Worm (Caenorhabditis elegans) whole organism, L1 larva: ENCODE results near the gene Y22D7AL.1.

Experiments used
- C16A3.4 ChIP-seq: fragments of 150-350 bp; optimal IDR thresholded peaks from 2 replicates; lab custom pipeline; 2014; ENCODE audit warnings: missing biosample characterization, missing genetic modification characterization
- aha-1 ChIP-seq: fragments of 150-350 bp; optimal IDR thresholded peaks from 2 replicates; lab custom pipeline; 2014; ENCODE audit warnings: missing biosample characterization, missing genetic modification characterization
- alr-1 ChIP-seq: fragments of 200-800 bp; sonication (Bioruptor generic); optimal IDR thresholded peaks from 2 replicates; lab custom pipeline; 2018; ENCODE audit warnings: borderline replicate concordance, mild to moderate bottlenecking, missing genetic modification characterization, missing compliant biosample characterization
- blmp-1 ChIP-seq: fragments of 150-350 bp; optimal IDR thresholded peaks from 2 replicates; lab custom pipeline; 2014; ENCODE audit warnings: missing biosample characterization, missing genetic modification characterization
- ceh-82 ChIP-seq, 3 experiments: fragments of 150-350 bp in 1 of 3; sonication (generic microtip) in 2 of 3; optimal IDR thresholded peaks; 2 replicates each; lab custom pipeline; 2014 to 2017; ENCODE audit warnings: missing biosample characterization in 3 of 3, missing genetic modification characterization in 3 of 3
- ceh-90 ChIP-seq: sonication (generic microtip); optimal IDR thresholded peaks from 2 replicates; lab custom pipeline; 2016; ENCODE audit warnings: missing genetic modification characterization, missing compliant biosample characterization
- dsc-1 ChIP-seq: sonication (generic microtip); optimal IDR thresholded peaks from 2 replicates; lab custom pipeline; 2016; ENCODE audit warnings: mild to moderate bottlenecking, missing genetic modification characterization, missing compliant biosample characterization
- efl-1 ChIP-seq, 4 experiments: fragments of 150-350 bp; optimal IDR thresholded peaks in 3 of 4; peaks in 1 of 4; 1 replicate in 1 of 4; 2 replicates in 3 of 4; lab custom pipeline; 2014; ENCODE audit warnings: missing biosample characterization in 2 of 4, missing genetic modification characterization in 2 of 4, missing genetic modification reagents in 2 of 4
- egl-13 ChIP-seq: sonication (generic microtip); optimal IDR thresholded peaks from 2 replicates; lab custom pipeline; 2016; ENCODE audit warnings: missing genotype, missing genetic modification reagents, missing genetic modification characterization, missing compliant biosample characterization
- elt-2 ChIP-seq: sonication (generic microtip); optimal IDR thresholded peaks from 2 replicates; lab custom pipeline; 2016; ENCODE audit warnings: missing genetic modification characterization, mild to moderate bottlenecking, inconsistent platforms, missing compliant biosample characterization, missing genetic modification reagents
- elt-3 ChIP-seq, 6 experiments: fragments of 150-350 bp in 1 of 6; sonication (generic microtip); optimal IDR thresholded peaks; 2 replicates each; lab custom pipeline; 2017 to 2018; ENCODE audit warnings: missing biosample characterization in 6 of 6, missing genetic modification characterization in 6 of 6, inconsistent platforms in 1 of 6
- fkh-4 ChIP-seq: sonication (generic microtip); optimal IDR thresholded peaks from 2 replicates; lab custom pipeline; 2016; ENCODE audit warnings: missing compliant biosample characterization, missing genetic modification characterization, borderline replicate concordance
- fos-1 ChIP-seq: fragments of 150-350 bp; optimal IDR thresholded peaks from 2 replicates; lab custom pipeline; 2014; ENCODE audit warnings: missing biosample characterization, missing genetic modification characterization
- grh-1 ChIP-seq: fragments of 200-800 bp; sonication (Bioruptor generic); IDR thresholded peaks from 2 replicates; pipeline ENCODE4 v1.3.6; 2022; ENCODE audit warnings: missing genetic modification reagents, missing genetic modification characterization, missing compliant biosample characterization
- jun-1 ChIP-seq: fragments of 150-350 bp; optimal IDR thresholded peaks from 2 replicates; lab custom pipeline; 2014; ENCODE audit warnings: missing biosample characterization, missing genetic modification reagents, missing genetic modification characterization
- lin-14 ChIP-seq: fragments of 200-800 bp; sonication (Bioruptor generic); optimal IDR thresholded peaks from 2 replicates; lab custom pipeline; 2018; ENCODE audit warnings: mild to moderate bottlenecking, missing genetic modification characterization, moderate library complexity, missing compliant biosample characterization
- lin-35 ChIP-seq, 2 experiments: fragments of 150-350 bp; optimal IDR thresholded peaks; 2 replicates each; lab custom pipeline; 2014; ENCODE audit warnings: missing biosample characterization in 2 of 2, missing genetic modification characterization in 2 of 2, missing genetic modification reagents in 2 of 2
- mab-9 ChIP-seq: fragments of 200-800 bp; sonication (Bioruptor generic); IDR thresholded peaks from 2 replicates; pipeline ENCODE4 v1.3.6; 2022; ENCODE audit warnings: missing genetic modification reagents, missing genetic modification characterization, missing compliant biosample characterization
- mdl-1 ChIP-seq, 2 experiments: fragments of 150-350 bp; optimal IDR thresholded peaks; 2 replicates each; lab custom pipeline; 2014 to 2017; ENCODE audit warnings: missing biosample characterization in 2 of 2, missing genetic modification characterization in 2 of 2, inconsistent platforms in 1 of 2
- mef-2 ChIP-seq: fragments of 150-350 bp; optimal IDR thresholded peaks from 2 replicates; lab custom pipeline; 2014; ENCODE audit warnings: missing biosample characterization, missing genetic modification characterization
- mep-1 ChIP-seq: fragments of 150-350 bp; optimal IDR thresholded peaks from 2 replicates; lab custom pipeline; 2014; ENCODE audit warnings: missing biosample characterization, missing genetic modification characterization
- nhr-19 ChIP-seq: fragments of 200-800 bp; sonication (Bioruptor generic); conservative IDR thresholded peaks from 2 replicates; pipeline ENCODE4 v1.3.6; 2022; ENCODE audit warnings: missing genetic modification characterization, missing compliant biosample characterization
- nhr-20 ChIP-seq: sonication (generic microtip); optimal IDR thresholded peaks from 2 replicates; lab custom pipeline; 2016; ENCODE audit warnings: mild to moderate bottlenecking, missing genetic modification characterization, missing compliant biosample characterization
- nhr-237 ChIP-seq: fragments of 150-350 bp; optimal IDR thresholded peaks from 2 replicates; lab custom pipeline; 2014; ENCODE audit warnings: missing biosample characterization, missing genetic modification characterization
- nhr-47 ChIP-seq: sonication (generic microtip); optimal IDR thresholded peaks from 2 replicates; lab custom pipeline; 2016; ENCODE audit warnings: mild to moderate bottlenecking, missing genetic modification characterization, moderate library complexity, missing compliant biosample characterization
- nhr-71 ChIP-seq: sonication (generic microtip); optimal IDR thresholded peaks from 2 replicates; lab custom pipeline; 2016; ENCODE audit warnings: mild to moderate bottlenecking, missing genetic modification characterization, moderate library complexity, missing compliant biosample characterization
- nhr-76 ChIP-seq: sonication (generic microtip); optimal IDR thresholded peaks from 2 replicates; lab custom pipeline; 2017; ENCODE audit warnings: missing biosample characterization, missing genetic modification characterization
- nhr-84 ChIP-seq: sonication (generic microtip); optimal IDR thresholded peaks from 2 replicates; lab custom pipeline; 2017; ENCODE audit warnings: missing biosample characterization, missing genetic modification characterization
- nhr-85 ChIP-seq: sonication (generic microtip); peaks from one replicate; lab custom pipeline; 2016; ENCODE audit warnings: missing genetic modification characterization, inconsistent platforms, missing compliant biosample characterization
- nhr-90 ChIP-seq: sonication (generic microtip); optimal IDR thresholded peaks from 2 replicates; lab custom pipeline; 2016; ENCODE audit warnings: mild to moderate bottlenecking, missing genetic modification characterization, missing compliant biosample characterization; ENCODE audit not compliant: poor library complexity
- pqm-1 ChIP-seq: sonication (generic microtip); optimal IDR thresholded peaks from 3 replicates; lab custom pipeline; 2017; ENCODE audit warnings: missing biosample characterization, missing genetic modification characterization
- skn-1 ChIP-seq: fragments of 150-350 bp; optimal IDR thresholded peaks from 2 replicates; lab custom pipeline; 2014; ENCODE audit warnings: missing biosample characterization, missing genetic modification characterization
- snu-23 ChIP-seq: sonication (generic microtip); optimal IDR thresholded peaks from 2 replicates; lab custom pipeline; 2016; ENCODE audit warnings: missing genetic modification characterization, missing compliant biosample characterization
- sptf-1 ChIP-seq: fragments of 150-350 bp; optimal IDR thresholded peaks from 2 replicates; lab custom pipeline; 2014; ENCODE audit warnings: missing biosample characterization, missing genetic modification characterization
- swsn-7 ChIP-seq: sonication (generic microtip); optimal IDR thresholded peaks from 2 replicates; lab custom pipeline; 2016; ENCODE audit warnings: missing genetic modification characterization, missing compliant biosample characterization
- tbx-2 ChIP-seq: sonication (generic microtip); optimal IDR thresholded peaks from 2 replicates; lab custom pipeline; 2016; ENCODE audit warnings: missing genetic modification characterization, missing compliant biosample characterization
- unc-130 ChIP-seq: fragments of 150-350 bp; optimal IDR thresholded peaks from 2 replicates; lab custom pipeline; 2017; ENCODE audit warnings: missing biosample characterization, missing genetic modification characterization, inconsistent platforms
- unc-86 ChIP-seq: sonication (generic microtip); optimal IDR thresholded peaks from 2 replicates; lab custom pipeline; 2016; ENCODE audit warnings: missing genetic modification characterization, missing compliant biosample characterization
- unc-98 ChIP-seq: fragments of 200-800 bp; sonication (Bioruptor generic); IDR thresholded peaks from 2 replicates; pipeline ENCODE4 v1.3.6; 2022; ENCODE audit warnings: missing genetic modification characterization, missing compliant biosample characterization
- vab-15 ChIP-seq: sonication (generic microtip); optimal IDR thresholded peaks from 2 replicates; lab custom pipeline; 2017; ENCODE audit warnings: missing genotype, mild to moderate bottlenecking, missing genetic modification characterization, missing compliant biosample characterization
- zag-1 ChIP-seq: fragments of 150-350 bp; optimal IDR thresholded peaks from 2 replicates; lab custom pipeline; 2014; ENCODE audit warnings: missing biosample characterization, missing genetic modification characterization
- zip-4 ChIP-seq: fragments of 200-800 bp; sonication (Bioruptor generic); optimal IDR thresholded peaks from 2 replicates; lab custom pipeline; 2018; ENCODE audit warnings: mild to moderate bottlenecking, missing genetic modification characterization, moderate library complexity, missing compliant biosample characterization
- ztf-11 ChIP-seq, 2 experiments: sonication (generic microtip); optimal IDR thresholded peaks; 2 replicates each; lab custom pipeline; 2016 to 2017; ENCODE audit warnings: missing genetic modification characterization in 2 of 2, missing biosample characterization in 1 of 2, missing compliant biosample characterization in 1 of 2

Y22D7AL.1 gene

ce11 chrIII:1652181-1652580 lies at the start of gene Y22D7AL.1:
TSS of gene Y22D7AL.1 (plus strand) at chrIII:1652481.
- TF ChIP-seq nhr-85 (tag; lab: Kevin White, UChicago) (no peak), snu-23 (no peak), unc-86 (tag; lab: Kevin White, UChicago) (no peak), ceh-90 (tag; lab: Kevin White, UChicago) (no peak), mep-1 (no peak), swsn-7 (tag; lab: Kevin White, UChicago) (no peak), C16A3.4 (tag; lab: Kevin White, UChicago) (no peak), grh-1 (GFP tag; lab: Robert Waterston, UW) (no peak), nhr-76 (tag; lab: Kevin White, UChicago) (no peak), nhr-84 (tag; lab: Kevin White, UChicago) (no peak)

- no peak for TF ChIP-seq efl-1 (optimal IDR thresholded peaks at IDR 0.05; lab: Kevin White, UChicago)
- no peak for TF ChIP-seq efl-1 (GFP tag; optimal IDR thresholded peaks at IDR 0.05 in 1 of 2; lab: Kevin White, UChicago)
- peak; percentile 28 for TF ChIP-seq nhr-20 (tag; lab: Kevin White, UChicago)
- TF ChIP-seq mep-1: no peak
- TF ChIP-seq blmp-1 (tag; lab: Kevin White, UChicago): peak; percentile 47
- no peak for TF ChIP-seq mef-2 (tag; lab: Kevin White, UChicago)
- TF ChIP-seq pqm-1 (tag; lab: Kevin White, UChicago): peak; percentile 50
- TF ChIP-seq nhr-90 (tag; lab: Kevin White, UChicago): peak; percentile 33
- peak in 1 of 2 experiments; percentile 6 for TF ChIP-seq mdl-1 (tag; optimal IDR thresholded peaks at IDR 0.05; lab: Kevin White, UChicago)
- no peak for TF ChIP-seq grh-1 (GFP tag; lab: Robert Waterston, UW)
- no peak for TF ChIP-seq alr-1 (tag; lab: Kevin White, UChicago)
- peak; percentile 93 for TF ChIP-seq elt-2 (tag; lab: Kevin White, UChicago)
- TF ChIP-seq nhr-84 (tag; lab: Kevin White, UChicago): no peak
- peak; percentile 66 for TF ChIP-seq nhr-85 (tag; lab: Kevin White, UChicago)
- TF ChIP-seq nhr-237 (tag; lab: Kevin White, UChicago): no peak
- no peak for TF ChIP-seq C16A3.4 (tag; lab: Kevin White, UChicago)
- TF ChIP-seq snu-23: no peak
- no peak for TF ChIP-seq fkh-4 (tag; lab: Kevin White, UChicago)
- TF ChIP-seq lin-35 (GFP tag; optimal IDR thresholded peaks at IDR 0.05; lab: Kevin White, UChicago): peak in 1 of 2 experiments; percentile 44
- TF ChIP-seq jun-1: peak; percentile 29
- peak; percentile 23 for TF ChIP-seq fos-1 (tag; lab: Kevin White, UChicago)
- TF ChIP-seq zip-4 (GFP tag; lab: Kevin White, UChicago): no peak
- peak; percentile 23 for TF ChIP-seq nhr-71 (tag; lab: Kevin White, UChicago)
- TF ChIP-seq elt-3 (tag; optimal IDR thresholded peaks at IDR 0.05; lab: Kevin White, UChicago): peak in 5 of 6 experiments; percentile 22 to 93 (median 76)
- TF ChIP-seq lin-14: peak; percentile 58
Measured at ce11 chrIII:1602682-1603081, 49.6 kb upstream of the Y22D7AL.1 start.

ce11 chrIII:1603776-1604175 lies 48.5 kb upstream of the Y22D7AL.1 start:
- TF ChIP-seq fos-1 (tag; lab: Kevin White, UChicago): no peak
- no peak for TF ChIP-seq ceh-90 (tag; lab: Kevin White, UChicago)
- no peak for TF ChIP-seq zag-1 (tag; lab: Kevin White, UChicago)
- TF ChIP-seq unc-98 (GFP tag; lab: Robert Waterston, UW): no peak
- no peak for TF ChIP-seq nhr-47 (tag; lab: Kevin White, UChicago)
- no peak for TF ChIP-seq mab-9

- TF ChIP-seq mab-9: 0 out of 2 replicates have a peak, but pooled peaks have one; percentile 15
- peak; percentile 46 for TF ChIP-seq nhr-90 (tag; lab: Kevin White, UChicago)
- TF ChIP-seq ceh-82 (tag; optimal IDR thresholded peaks at IDR 0.05; lab: Kevin White, UChicago): peak in 1 of 3 experiments; percentile 13
- TF ChIP-seq ztf-11 (tag; optimal IDR thresholded peaks at IDR 0.05; lab: Kevin White, UChicago): peak in 1 of 2 experiments; percentile 14
- TF ChIP-seq snu-23: peak; percentile 50
- TF ChIP-seq unc-130 (tag; lab: Kevin White, UChicago): no peak
- peak; percentile 86 for TF ChIP-seq blmp-1 (tag; lab: Kevin White, UChicago)
- TF ChIP-seq unc-98 (GFP tag; lab: Robert Waterston, UW): no peak
- peak; percentile 31; the same call in 1 of the 2 replicates for TF ChIP-seq nhr-19 (GFP tag; lab: Robert Waterston, UW)
- TF ChIP-seq nhr-85 (tag; lab: Kevin White, UChicago): peak; percentile 89
- no peak for TF ChIP-seq sptf-1 (tag; lab: Kevin White, UChicago)
- no peak for TF ChIP-seq aha-1
- TF ChIP-seq fos-1 (tag; lab: Kevin White, UChicago): no peak
- TF ChIP-seq lin-14: peak; percentile 4
- peak; percentile 13 for TF ChIP-seq dsc-1
- TF ChIP-seq elt-2 (tag; lab: Kevin White, UChicago): peak; percentile 11
- no peak for TF ChIP-seq ceh-90 (tag; lab: Kevin White, UChicago)
- peak; percentile 49 for TF ChIP-seq nhr-71 (tag; lab: Kevin White, UChicago)
- TF ChIP-seq nhr-20 (tag; lab: Kevin White, UChicago): peak; percentile 8
- TF ChIP-seq swsn-7 (tag; lab: Kevin White, UChicago): peak; percentile 6
- peak; percentile 24 for TF ChIP-seq tbx-2
- TF ChIP-seq egl-13 (tag; lab: Kevin White, UChicago): no peak
- TF ChIP-seq skn-1 (tag; lab: Kevin White, UChicago): peak; percentile 21
- TF ChIP-seq vab-15 (tag; lab: Kevin White, UChicago): no peak
Measured at ce11 chrIII:1604514-1604976, 47.7 kb upstream of the Y22D7AL.1 start, which contains the start of gene Y22D7AL.6. TSS of gene Y22D7AL.6 (plus strand) at chrIII:1604926.
